Fruit fly (Drosophila melanogaster): ENCODE data around the gene Rop.
A peak's percentile ranks its signal among the peaks of the same experiment; 100 is the strongest.

Rop gene

DNA sequence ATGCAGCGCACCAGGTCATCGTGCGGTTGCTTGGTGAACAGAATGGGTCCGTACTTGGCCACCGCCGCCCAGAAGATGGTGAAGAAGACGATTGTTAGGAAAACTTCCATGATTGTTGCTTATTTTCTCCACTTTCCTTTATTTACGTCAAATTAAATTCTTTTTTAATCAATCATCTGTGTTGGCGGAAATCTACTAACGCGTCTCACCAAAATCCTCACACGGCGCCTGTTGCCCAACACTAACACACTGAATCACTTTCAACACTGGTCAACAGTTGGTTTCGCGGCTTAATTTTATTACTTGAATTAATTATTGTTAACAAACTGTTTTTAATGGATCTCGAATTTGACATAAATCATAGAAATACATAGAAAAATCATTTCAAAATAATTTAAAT, 47.9 kb upstream of the Rop start, which contains the start of gene VhaM9.7-c (continued):
- TF ChIP-seq CG14441 (GFP tag; IDR thresholded peaks at IDR 0.05), result no peak
- TF ChIP-seq CG12236 (GFP tag; optimal IDR thresholded peaks at IDR 0.05), result no peak
- TF ChIP-seq Dp (GFP tag; optimal IDR thresholded peaks at IDR 0.05), result peak; percentile 80
- TF ChIP-seq hkb (optimal IDR thresholded peaks at IDR 0.05), result no peak
- TF ChIP-seq hkb (GFP tag; IDR thresholded peaks at IDR 0.05), result no peak
- no peak for TF ChIP-seq CG18011 (GFP tag; optimal IDR thresholded peaks at IDR 0.05)
- TF ChIP-seq sna (GFP tag; IDR thresholded peaks at IDR 0.05; ENCODE audit: partially characterized antibody), result no peak
- TF ChIP-seq Mes4 (GFP tag; optimal IDR thresholded peaks at IDR 0.05), result no peak
- TF ChIP-seq Neu2 (GFP tag; optimal IDR thresholded peaks at IDR 0.05; ENCODE audit: borderline replicate concordance), result no peak
- no peak for TF ChIP-seq chm (GFP tag; IDR thresholded peaks at IDR 0.05)
- TF ChIP-seq tll (GFP tag; optimal IDR thresholded peaks at IDR 0.05), result no peak
- peak; percentile 2 for TF ChIP-seq CG13296 (GFP tag; optimal IDR thresholded peaks at IDR 0.05)
- no peak for TF ChIP-seq CG4854 (GFP tag; optimal IDR thresholded peaks at IDR 0.05)
- no peak for TF ChIP-seq CG8281 (tag; optimal IDR thresholded peaks at IDR 0.05)
- TF ChIP-seq Jarid2 (GFP tag; optimal IDR thresholded peaks at IDR 0.05), result no peak
- peak; percentile 17 for TF ChIP-seq bcd (GFP tag; optimal IDR thresholded peaks at IDR 0.05)
- no peak for TF ChIP-seq CG9876 (GFP tag; optimal IDR thresholded peaks at IDR 0.05)
- TF ChIP-seq Atf3 (GFP tag; optimal IDR thresholded peaks at IDR 0.05), result no peak
- TF ChIP-seq klu (GFP tag; IDR thresholded peaks at IDR 0.05), result no peak
- peak; percentile 22 for TF ChIP-seq Fer3 (tag; optimal IDR thresholded peaks at IDR 0.05)
- TF ChIP-seq stwl (tag; optimal IDR thresholded peaks at IDR 0.05), result peak; percentile 96
- no peak for TF ChIP-seq pum (GFP tag; optimal IDR thresholded peaks at IDR 0.05)
- no peak for TF ChIP-seq jing (GFP tag; optimal IDR thresholded peaks at IDR 0.05)
- TF ChIP-seq CG6791 (GFP tag; IDR thresholded peaks at IDR 0.05; ENCODE audit: partially characterized antibody), result no peak
- no peak for TF ChIP-seq org-1 (GFP tag; optimal IDR thresholded peaks at IDR 0.05)
- TF ChIP-seq HLH4C (GFP tag; IDR thresholded peaks at IDR 0.05; ENCODE audit: partially characterized antibody), result no peak
- TF ChIP-seq CG31365 (tag; optimal IDR thresholded peaks at IDR 0.05), result no peak
- no peak for TF ChIP-seq ac (GFP tag; optimal IDR thresholded peaks at IDR 0.05)
- peak; percentile 25 for TF ChIP-seq NC2β (GFP tag; optimal IDR thresholded peaks at IDR 0.05)
- TF ChIP-seq danr (GFP tag; IDR thresholded peaks at IDR 0.05), result no peak
- no peak for TF ChIP-seq CG8944 (GFP tag; optimal IDR thresholded peaks at IDR 0.05)
- no peak for TF ChIP-seq CG34376 (GFP tag; optimal IDR thresholded peaks at IDR 0.05)
- peak; percentile 26 for TF ChIP-seq sug (tag; optimal IDR thresholded peaks at IDR 0.05)
- no peak for TF ChIP-seq CG6813 (GFP tag; optimal IDR thresholded peaks at IDR 0.05)
- no peak for TF ChIP-seq CG2678 (tag; optimal IDR thresholded peaks at IDR 0.05)
- peak; percentile 44 for TF ChIP-seq vfl (GFP tag; optimal IDR thresholded peaks at IDR 0.05)
- no peak for TF ChIP-seq Deaf1 (tag; optimal IDR thresholded peaks at IDR 0.05)
- TF ChIP-seq CG10321 (GFP tag; IDR thresholded peaks at IDR 0.05), result no peak
- TF ChIP-seq kni (GFP tag; optimal IDR thresholded peaks at IDR 0.05), result no peak
- 0 out of 2 replicates have a peak, but pooled peaks have one; percentile 7 for TF ChIP-seq CG1024 (GFP tag; IDR thresholded peaks at IDR 0.05)
- no peak for TF ChIP-seq Blimp-1 (GFP tag; optimal IDR thresholded peaks at IDR 0.05)
- no peak for TF ChIP-seq CG43689 (GFP tag; IDR thresholded peaks at IDR 0.05)
- TF ChIP-seq CG3281 (GFP tag; optimal IDR thresholded peaks at IDR 0.05), result no peak
- no peak for TF ChIP-seq fd64A (GFP tag; optimal IDR thresholded peaks at IDR 0.05)
- TF ChIP-seq CG18476 (GFP tag; optimal IDR thresholded peaks at IDR 0.05), result no peak
- TF ChIP-seq oc (tag; optimal IDR thresholded peaks at IDR 0.05), result no peak
- TF ChIP-seq CG9215 (GFP tag; IDR thresholded peaks at IDR 0.05), result no peak
- TF ChIP-seq gro (GFP tag; optimal IDR thresholded peaks at IDR 0.05), result peak; percentile 59
- no peak for TF ChIP-seq fd102C (GFP tag; optimal IDR thresholded peaks at IDR 0.05)
- no peak for TF ChIP-seq D (optimal IDR thresholded peaks at IDR 0.05)
- no peak for TF ChIP-seq D (GFP tag; optimal IDR thresholded peaks at IDR 0.05)
